Fruit fly (Drosophila melanogaster) whole organism, embryonic: Measurements from ENCODE around the gene Ppcs.

Experiments used
- Aef1 ChIP-seq: fragments of 200-800 bp; sonication (Bioruptor generic); IDR thresholded peaks from 3 replicates; pipeline ENCODE4 v1.3.6; 2022; ENCODE audit warnings: missing biosample characterization, missing genetic modification characterization
- Antp ChIP-seq: fragments of 200-800 bp; sonication (Bioruptor generic); optimal IDR thresholded peaks from 3 replicates; lab custom pipeline; 2016; ENCODE audit warnings: missing biosample characterization, missing genetic modification characterization
- Atf6 ChIP-seq: fragments of 200-800 bp; sonication (Bioruptor generic); IDR thresholded peaks from 2 replicates; pipeline ENCODE4 v1.3.6; 2022; ENCODE audit warnings: missing biosample characterization, missing genetic modification characterization
- CG10654 ChIP-seq: fragments of 200-800 bp; sonication (Bioruptor generic); optimal IDR thresholded peaks from 2 replicates; lab custom pipeline; 2016; ENCODE audit warnings: missing biosample characterization, missing genetic modification characterization
- CG11085 ChIP-seq: fragments of 200-800 bp; sonication (Bioruptor generic); IDR thresholded peaks from 2 replicates; pipeline ENCODE4 v1.3.6; 2022; ENCODE audit warnings: missing biosample characterization, missing genetic modification characterization
- CG11247 ChIP-seq: fragments of 200-800 bp; sonication (Bioruptor generic); IDR thresholded peaks from 2 replicates; pipeline ENCODE4 v1.3.6; 2022; ENCODE audit warnings: missing biosample characterization, missing genetic modification characterization
- CG12659 ChIP-seq: fragments of 200-800 bp; sonication (Bioruptor generic); optimal IDR thresholded peaks from 3 replicates; lab custom pipeline; 2017; ENCODE audit warnings: mild to moderate bottlenecking, missing biosample characterization, missing genetic modification reagents, missing genetic modification characterization
- CG16813 ChIP-seq: fragments of 200-800 bp; sonication (Bioruptor generic); IDR thresholded peaks from 3 replicates; pipeline ENCODE4 v1.3.6; 2022; ENCODE audit warnings: missing biosample characterization, missing genetic modification characterization; ENCODE audit not compliant: partially characterized antibody
- CG17912 ChIP-seq: fragments of 200-800 bp; sonication (Bioruptor generic); optimal IDR thresholded peaks from 2 replicates; lab custom pipeline; 2018; ENCODE audit warnings: missing biosample characterization, mild to moderate bottlenecking, missing genetic modification characterization
- CG18011 ChIP-seq: fragments of 200-800 bp; sonication (Bioruptor generic); optimal IDR thresholded peaks from 2 replicates; lab custom pipeline; 2017; ENCODE audit warnings: missing biosample characterization, missing genetic modification characterization, mild to moderate bottlenecking, moderate library complexity, missing genotype
- CG30020 ChIP-seq: fragments of 200-800 bp; optimal IDR thresholded peaks from 2 replicates; lab custom pipeline; 2019; ENCODE audit warnings: missing biosample characterization, mild to moderate bottlenecking, missing genetic modification characterization, moderate library complexity
- CG32767 ChIP-seq: fragments of 200-800 bp; sonication (Bioruptor generic); IDR thresholded peaks from 2 replicates; pipeline ENCODE4 v1.3.6; 2022; ENCODE audit warnings: missing biosample characterization, missing genetic modification characterization
- CG3407 ChIP-seq: fragments of 200-800 bp; sonication (Bioruptor generic); optimal IDR thresholded peaks from 2 replicates; lab custom pipeline; 2018; ENCODE audit warnings: missing biosample characterization, mild to moderate bottlenecking, missing genetic modification characterization
- CG4854 ChIP-seq: fragments of 200-800 bp; sonication (Bioruptor generic); optimal IDR thresholded peaks from 2 replicates; lab custom pipeline; 2016; ENCODE audit warnings: missing biosample characterization, missing genetic modification characterization, inconsistent platforms
- CG6272 ChIP-seq: fragments of 200-800 bp; sonication (Bioruptor generic); IDR thresholded peaks from 2 replicates; pipeline ENCODE4 v1.3.6; 2022; ENCODE audit warnings: missing biosample characterization, missing genetic modification characterization
- CG7271 ChIP-seq: fragments of 200-800 bp; sonication (Bioruptor generic); optimal IDR thresholded peaks from 2 replicates; lab custom pipeline; 2018; ENCODE audit warnings: missing biosample characterization, mild to moderate bottlenecking, missing genetic modification characterization, moderate library complexity
- CG8359 ChIP-seq: fragments of 200-800 bp; sonication (Bioruptor generic); optimal IDR thresholded peaks from 2 replicates; lab custom pipeline; 2017; ENCODE audit warnings: missing biosample characterization, mild to moderate bottlenecking, missing genetic modification characterization, borderline replicate concordance
- CG8388 ChIP-seq: fragments of 200-800 bp; sonication (Bioruptor generic); optimal IDR thresholded peaks from 2 replicates; lab custom pipeline; 2019; ENCODE audit warnings: missing biosample characterization, mild to moderate bottlenecking, missing genetic modification characterization, moderate library complexity
- CG8478 ChIP-seq: fragments of >200 bp; optimal IDR thresholded peaks from 2 replicates; lab custom pipeline; 2018
- CG9876 ChIP-seq: fragments of 200-800 bp; sonication (Bioruptor generic); optimal IDR thresholded peaks from 2 replicates; lab custom pipeline; 2016; ENCODE audit warnings: missing biosample characterization, missing genetic modification characterization
- CTCF ChIP-seq: fragments of 200-800 bp; sonication (Bioruptor generic); optimal IDR thresholded peaks from 2 replicates; lab custom pipeline; 2017; ENCODE audit warnings: missing biosample characterization, mild to moderate bottlenecking, missing genetic modification characterization, moderate library complexity
- CoRest ChIP-seq: fragments of 200-800 bp; sonication (Bioruptor generic); optimal IDR thresholded peaks from 3 replicates; lab custom pipeline; 2018; ENCODE audit warnings: missing biosample characterization, mild to moderate bottlenecking, missing genetic modification characterization, moderate library complexity
- Dp ChIP-seq: fragments of 200-800 bp; sonication (Bioruptor generic); optimal IDR thresholded peaks from 2 replicates; lab custom pipeline; 2018; ENCODE audit warnings: missing biosample characterization, mild to moderate bottlenecking, missing genetic modification characterization, moderate library complexity
- Dref ChIP-seq: fragments of 200-800 bp; sonication (Bioruptor generic); IDR thresholded peaks from 2 replicates; pipeline ENCODE4 v1.3.6; 2022; ENCODE audit warnings: missing biosample characterization, missing genetic modification characterization
- Ets65A ChIP-seq: fragments of 200-800 bp; sonication (Bioruptor generic); peaks from one replicate; lab custom pipeline; 2016; ENCODE audit warnings: missing biosample characterization, missing genetic modification characterization
- Hr39 ChIP-seq: fragments of >200 bp; optimal IDR thresholded peaks from 2 replicates; lab custom pipeline; 2017
- Hr51 ChIP-seq, 2 experiments: fragments of 200-800 bp; sonication (Bioruptor generic); optimal IDR thresholded peaks; 2 replicates in 1 of 2; 3 replicates in 1 of 2; lab custom pipeline; 2016 to 2018; ENCODE audit warnings: missing biosample characterization in 2 of 2, missing genetic modification characterization in 2 of 2, mild to moderate bottlenecking in 1 of 2, moderate library complexity in 1 of 2
- Lim3 ChIP-seq: fragments of 200-800 bp; sonication (Bioruptor generic); IDR thresholded peaks from 2 replicates; pipeline ENCODE4 v1.3.6; 2022; ENCODE audit warnings: missing biosample characterization, missing genetic modification characterization
- ara ChIP-seq: fragments of 200-800 bp; sonication (Bioruptor generic); IDR thresholded peaks from 2 replicates; pipeline ENCODE4 v1.3.6; 2022; ENCODE audit warnings: missing biosample characterization, missing genetic modification characterization
- az2 ChIP-seq: fragments of 200-800 bp; sonication (Bioruptor generic); optimal IDR thresholded peaks from 3 replicates; lab custom pipeline; 2016; ENCODE audit warnings: missing biosample characterization, missing genetic modification characterization
- btn ChIP-seq: fragments of 200-800 bp; sonication (Bioruptor generic); optimal IDR thresholded peaks from 2 replicates; lab custom pipeline; 2016; ENCODE audit warnings: missing biosample characterization, missing genetic modification characterization
- croc ChIP-seq: fragments of 200-800 bp; sonication (Bioruptor generic); conservative IDR thresholded peaks from 3 replicates; pipeline ENCODE4 v1.3.6; 2022; ENCODE audit warnings: missing biosample characterization, missing genetic modification characterization
- dimm ChIP-seq: fragments of 200-800 bp; sonication (Bioruptor generic); IDR thresholded peaks from 2 replicates; pipeline ENCODE4 v1.3.6; 2022; ENCODE audit warnings: missing biosample characterization, missing genetic modification characterization
- emc ChIP-seq: fragments of 200-800 bp; sonication (Bioruptor generic); optimal IDR thresholded peaks from 2 replicates; lab custom pipeline; 2016; ENCODE audit warnings: missing biosample characterization, missing genetic modification characterization
- fru ChIP-seq: fragments of >200 bp; optimal IDR thresholded peaks from 2 replicates; lab custom pipeline; 2017
- gcm ChIP-seq: fragments of 200-800 bp; sonication (Bioruptor generic); optimal IDR thresholded peaks from 2 replicates; lab custom pipeline; 2019; ENCODE audit warnings: missing biosample characterization, mild to moderate bottlenecking, missing genetic modification characterization, moderate library complexity
- ham ChIP-seq: fragments of 200-800 bp; sonication (Bioruptor generic); IDR thresholded peaks from 2 replicates; pipeline ENCODE4 v1.3.6; 2022; ENCODE audit warnings: missing biosample characterization, missing genetic modification characterization
- her ChIP-seq: fragments of 200-800 bp; sonication (Bioruptor generic); optimal IDR thresholded peaks from 2 replicates; lab custom pipeline; 2016; ENCODE audit warnings: missing biosample characterization, missing genetic modification characterization
- kay ChIP-seq: fragments of 200-800 bp; sonication (Bioruptor generic); optimal IDR thresholded peaks from 2 replicates; lab custom pipeline; 2016; ENCODE audit warnings: missing biosample characterization, missing genetic modification characterization
- lmd ChIP-seq: fragments of 200-800 bp; sonication (Bioruptor generic); IDR thresholded peaks from 2 replicates; pipeline ENCODE4 v1.3.6; 2022; ENCODE audit warnings: missing biosample characterization, missing genetic modification characterization
- nerfin-2 ChIP-seq: fragments of 200-800 bp; sonication (Bioruptor generic); IDR thresholded peaks from 2 replicates; pipeline ENCODE4 v1.3.6; 2022; ENCODE audit warnings: missing biosample characterization, missing genetic modification characterization; ENCODE audit not compliant: partially characterized antibody
- nom ChIP-seq: fragments of 200-800 bp; sonication (Bioruptor generic); optimal IDR thresholded peaks from 2 replicates; lab custom pipeline; 2017; ENCODE audit warnings: missing biosample characterization, missing genetic modification characterization, mild to moderate bottlenecking, moderate library complexity, missing genetic modification reagents
- oc ChIP-seq: fragments of 200-800 bp; sonication (Bioruptor generic); optimal IDR thresholded peaks from 2 replicates; lab custom pipeline; 2018; ENCODE audit warnings: missing biosample characterization, mild to moderate bottlenecking, missing genetic modification characterization, moderate library complexity
- onecut ChIP-seq: fragments of 200-800 bp; sonication (Bioruptor generic); IDR thresholded peaks from 2 replicates; pipeline ENCODE4 v1.3.6; 2022; ENCODE audit warnings: missing biosample characterization, missing genetic modification characterization
- pho ChIP-seq: fragments of 200-800 bp; sonication (Bioruptor generic); optimal IDR thresholded peaks from 2 replicates; lab custom pipeline; 2016; ENCODE audit warnings: missing biosample characterization, missing genetic modification characterization
- pita ChIP-seq: fragments of 200-800 bp; sonication (Bioruptor generic); optimal IDR thresholded peaks from 2 replicates; lab custom pipeline; 2017; ENCODE audit warnings: missing biosample characterization, mild to moderate bottlenecking, missing genetic modification characterization
- salm ChIP-seq: fragments of 200-800 bp; sonication (Bioruptor generic); optimal IDR thresholded peaks from 2 replicates; lab custom pipeline; 2018; ENCODE audit warnings: missing biosample characterization, mild to moderate bottlenecking, missing genetic modification characterization
- sc ChIP-seq, 3 experiments: fragments of >200 bp in 2 of 3; fragments of 200-800 bp in 1 of 3; sonication (Bioruptor generic) in 1 of 3; optimal IDR thresholded peaks; 2 replicates in 2 of 3; 3 replicates in 1 of 3; lab custom pipeline; 2017; ENCODE audit warnings: mild to moderate bottlenecking in 1 of 3, missing biosample characterization in 1 of 3, missing genetic modification characterization in 1 of 3, missing genetic modification reagents in 1 of 3
- sna ChIP-seq: fragments of 200-800 bp; sonication (Bioruptor generic); IDR thresholded peaks from 2 replicates; pipeline ENCODE4 v1.3.6; 2022; ENCODE audit warnings: missing biosample characterization, missing genetic modification characterization; ENCODE audit not compliant: partially characterized antibody
- sug ChIP-seq: fragments of 200-800 bp; optimal IDR thresholded peaks from 2 replicates; lab custom pipeline; 2019; ENCODE audit warnings: missing biosample characterization, mild to moderate bottlenecking, missing genetic modification characterization, moderate library complexity
- trh ChIP-seq: fragments of 200-800 bp; sonication (Bioruptor generic); optimal IDR thresholded peaks from 2 replicates; lab custom pipeline; 2016; ENCODE audit warnings: missing biosample characterization, missing genetic modification characterization
- vnd ChIP-seq: fragments of 200-800 bp; sonication (Bioruptor generic); IDR thresholded peaks from 3 replicates; pipeline ENCODE4 v1.3.6; 2022; ENCODE audit warnings: missing biosample characterization, missing genetic modification characterization; ENCODE audit not compliant: partially characterized antibody
- zen2 ChIP-seq: fragments of 200-800 bp; sonication (Bioruptor generic); IDR thresholded peaks from 3 replicates; pipeline ENCODE4 v1.3.6; 2022; ENCODE audit warnings: missing biosample characterization, missing genetic modification characterization; ENCODE audit not compliant: partially characterized antibody

Gene Ppcs

dm6 chr3R:19182848-19183247 lies 35.1 kb upstream of the Ppcs start (continued):
- TF ChIP-seq salm: no peak
- peak; percentile 74 for TF ChIP-seq CG3407
- no peak for TF ChIP-seq pita
- TF ChIP-seq nerfin-2: no peak
- TF ChIP-seq gcm (GFP tag; lab: Kevin White, UChicago): no peak
- TF ChIP-seq Ets65A (GFP tag; lab: Kevin White, UChicago): no peak
- TF ChIP-seq fru (lab: Kevin White, UChicago): no peak
- no peak for TF ChIP-seq emc
- TF ChIP-seq CG4854 (GFP tag; lab: Kevin White, UChicago): no peak
- TF ChIP-seq oc: peak; percentile 56
- no peak for TF ChIP-seq Atf6 (GFP tag; lab: Robert Waterston, UW)
- TF ChIP-seq CTCF (GFP tag; lab: Kevin White, UChicago): no peak
- no peak for TF ChIP-seq dimm (GFP tag; lab: Robert Waterston, UW)
- no peak for TF ChIP-seq Antp (GFP tag; lab: Kevin White, UChicago)
- TF ChIP-seq CG17912 (GFP tag; lab: Kevin White, UChicago): no peak
- no peak for TF ChIP-seq sna (GFP tag; lab: Robert Waterston, UW)
- TF ChIP-seq nom (GFP tag; lab: Kevin White, UChicago): no peak
- TF ChIP-seq Hr39 (lab: Kevin White, UChicago): no peak
- TF ChIP-seq croc (GFP tag; lab: Robert Waterston, UW): no peak
- TF ChIP-seq ham (GFP tag; lab: Robert Waterston, UW): no peak
- no peak for TF ChIP-seq CG16813
- TF ChIP-seq CG8388 (GFP tag; lab: Kevin White, UChicago): peak; percentile 19
- TF ChIP-seq CG12659 (GFP tag; lab: Kevin White, UChicago): no peak
- no peak for TF ChIP-seq Hr51 (GFP tag; optimal IDR thresholded peaks at IDR 0.05; lab: Kevin White, UChicago)
- TF ChIP-seq Dref (GFP tag; lab: Robert Waterston, UW): no peak
- TF ChIP-seq CG8359 (GFP tag; lab: Kevin White, UChicago): no peak
- no peak for TF ChIP-seq sc (optimal IDR thresholded peaks at IDR 0.05; lab: Kevin White, UChicago)
- TF ChIP-seq sc (GFP tag; optimal IDR thresholded peaks at IDR 0.05; lab: Kevin White, UChicago): peak; percentile 18
- TF ChIP-seq kay (GFP tag; lab: Kevin White, UChicago): no peak
- no peak for TF ChIP-seq CG10654 (GFP tag; lab: Kevin White, UChicago)
- no peak for TF ChIP-seq CG18011
- no peak for TF ChIP-seq az2
- TF ChIP-seq her (GFP tag; lab: Kevin White, UChicago): no peak
- no peak for TF ChIP-seq CG9876
- TF ChIP-seq sug (tag; lab: Kevin White, UChicago): no peak
- no peak for TF ChIP-seq CG7271
- no peak for TF ChIP-seq Aef1
- no peak for TF ChIP-seq Dp
- TF ChIP-seq vnd: no peak
- TF ChIP-seq Lim3 (GFP tag; lab: Robert Waterston, UW): peak; percentile 31; the same call in 1 of the 2 replicates
- TF ChIP-seq CG8478 (lab: Kevin White, UChicago): no peak
- no peak for TF ChIP-seq CoRest (tag; lab: Kevin White, UChicago)
- TF ChIP-seq CG11085: no peak
- TF ChIP-seq zen2 (GFP tag; lab: Robert Waterston, UW): no peak
- TF ChIP-seq btn (GFP tag; lab: Kevin White, UChicago): no peak
- peak; percentile 45 for TF ChIP-seq ara
- no peak for TF ChIP-seq CG11247
- TF ChIP-seq CG32767 (GFP tag; lab: Robert Waterston, UW): no peak
- no peak for TF ChIP-seq CG30020
- TF ChIP-seq trh: no peak
- no peak for TF ChIP-seq pho (GFP tag; lab: Kevin White, UChicago)
- TF ChIP-seq onecut (GFP tag; lab: Robert Waterston, UW): 0 out of 2 replicates have a peak, but pooled peaks have one; percentile 20
- no peak for TF ChIP-seq CG6272 (GFP tag; lab: Robert Waterston, UW)
- TF ChIP-seq lmd (GFP tag; lab: Robert Waterston, UW): no peak
